Worm (Caenorhabditis elegans): ENCODE data around the gene ubh-4.

DNA sequence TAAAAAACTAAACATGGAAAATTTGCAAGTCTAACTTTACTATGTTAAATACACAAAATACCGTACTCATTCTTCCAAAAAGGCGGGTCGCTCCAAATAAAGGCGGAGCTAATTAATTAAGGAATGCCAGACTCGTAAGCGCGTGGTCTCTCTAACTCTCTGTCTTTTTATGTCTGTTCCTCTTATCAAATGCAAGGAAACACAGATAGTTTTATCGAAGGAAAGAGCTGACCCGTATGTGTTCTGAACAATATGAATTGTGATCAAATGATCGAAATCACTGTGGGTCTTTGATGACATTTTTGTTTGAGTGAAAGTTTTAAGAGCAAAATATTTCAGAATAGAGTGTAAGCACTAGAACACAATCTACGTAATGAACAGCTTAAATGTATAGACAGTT is 38.0 kb downstream of the ubh-4 start:
- TF ChIP-seq ztf-11 (tag; optimal IDR thresholded peaks at IDR 0.05) = no peak
- no peak for TF ChIP-seq hlh-1 (tag; optimal IDR thresholded peaks at IDR 0.05)
- no peak for TF ChIP-seq pha-4 (tag; optimal IDR thresholded peaks at IDR 0.05)
- no peak for TF ChIP-seq nhr-12 (tag; optimal IDR thresholded peaks at IDR 0.05)
- TF ChIP-seq flh-1 (GFP tag; optimal IDR thresholded peaks at IDR 0.05) = no peak
- TF ChIP-seq lin-13 (tag; optimal IDR thresholded peaks at IDR 0.05) = no peak
- TF ChIP-seq lsy-2 (tag; optimal IDR thresholded peaks at IDR 0.05) = no peak
- no peak for TF ChIP-seq unc-62 (GFP tag; optimal IDR thresholded peaks at IDR 0.05)
- TF ChIP-seq mls-2 (tag; optimal IDR thresholded peaks at IDR 0.05) = no peak
